Fruit fly (Drosophila melanogaster): ENCODE data around the gene Vps16A.

The Vps16A gene

DNA sequence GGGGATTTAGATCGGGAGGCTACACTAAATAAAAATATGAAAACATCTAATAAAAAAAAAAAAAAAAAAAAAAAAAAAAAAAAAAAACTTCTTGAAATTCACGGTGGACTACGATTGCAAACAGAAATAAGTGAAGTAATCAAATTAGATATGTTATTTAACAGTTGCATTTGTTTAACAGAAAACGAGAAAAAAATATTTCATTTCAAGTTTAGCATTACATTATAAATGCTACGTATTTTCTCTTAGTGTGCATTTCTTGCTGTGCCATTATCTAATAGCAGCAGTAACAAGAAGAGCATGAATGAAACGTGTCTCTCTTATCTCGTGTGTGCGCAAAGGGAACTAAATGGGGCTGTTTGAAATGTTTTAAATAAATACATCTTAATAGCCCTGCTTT lies 42.0 kb upstream of the Vps16A start (continued):
- TF ChIP-seq nmo (GFP tag; optimal IDR thresholded peaks at IDR 0.05) (peak; percentile 48), eve (GFP tag; optimal IDR thresholded peaks at IDR 0.05) (no peak), CG8765 (GFP tag; IDR thresholded peaks at IDR 0.05) (0 out of 2 replicates have a peak, but pooled peaks have one; percentile 9), jing (GFP tag; optimal IDR thresholded peaks at IDR 0.05) (no peak), mirr (GFP tag; optimal IDR thresholded peaks at IDR 0.05) (no peak), CG2889 (GFP tag; IDR thresholded peaks at IDR 0.05) (no peak), Fer3 (tag; optimal IDR thresholded peaks at IDR 0.05) (peak; percentile 57), CG7357 (GFP tag; IDR thresholded peaks at IDR 0.05) (peak; percentile 71), Oli (tag; optimal IDR thresholded peaks at IDR 0.05) (peak; percentile 64), nau (GFP tag; optimal IDR thresholded peaks at IDR 0.05) (no peak), CG3281 (GFP tag; optimal IDR thresholded peaks at IDR 0.05) (peak; percentile 65), CG6689 (GFP tag; IDR thresholded peaks at IDR 0.05) (peak; percentile 84), E2f2 (GFP tag; IDR thresholded peaks at IDR 0.05) (peak; percentile 58; the same call in 1 of the 2 replicates), Bteb2 (GFP tag; optimal IDR thresholded peaks at IDR 0.05) (peak; percentile 51), tup (GFP tag; optimal IDR thresholded peaks at IDR 0.05) (no peak), Hand (GFP tag; optimal IDR thresholded peaks at IDR 0.05) (no peak), CG13624 (GFP tag; optimal IDR thresholded peaks at IDR 0.05) (peak; percentile 46), CG12299 (tag; optimal IDR thresholded peaks at IDR 0.05) (no peak), CG11456 (GFP tag; IDR thresholded peaks at IDR 0.05) (no peak), CG42726 (GFP tag; IDR thresholded peaks at IDR 0.05; ENCODE audit: partially characterized antibody) (no peak), ato (GFP tag; IDR thresholded peaks at IDR 0.05; ENCODE audit: partially characterized antibody) (no peak), Blimp-1 (GFP tag; optimal IDR thresholded peaks at IDR 0.05) (peak; percentile 80), sug (tag; optimal IDR thresholded peaks at IDR 0.05) (peak; percentile 25), pan (optimal IDR thresholded peaks at IDR 0.05) (no peak), pan (GFP tag; optimal IDR thresholded peaks at IDR 0.05 in 1 of 2, IDR thresholded peaks at IDR 0.05 in 1 of 2) (peak in 1 of 2 experiments; percentile 75), Atf-2 (GFP tag; optimal IDR thresholded peaks at IDR 0.05) (peak; percentile 52), CG12071 (GFP tag; optimal IDR thresholded peaks at IDR 0.05) (no peak), CG10147 (GFP tag; optimal IDR thresholded peaks at IDR 0.05) (peak; percentile 2), CG2129 (GFP tag; IDR thresholded peaks at IDR 0.05; ENCODE audit: partially characterized antibody) (no peak), CG6683 (GFP tag; optimal IDR thresholded peaks at IDR 0.05) (peak; percentile 10), jigr1 (GFP tag; IDR thresholded peaks at IDR 0.05) (no peak; the same call in 2 of the 3 replicates), ase (GFP tag; IDR thresholded peaks at IDR 0.05) (0 out of 3 replicates have a peak, but pooled peaks have one; percentile 10), CG13775 (GFP tag; optimal IDR thresholded peaks at IDR 0.05) (peak; percentile 32), CrebB (tag; optimal IDR thresholded peaks at IDR 0.05) (no peak), gem (tag; optimal IDR thresholded peaks at IDR 0.05) (peak; percentile 88), CG18262 (tag; optimal IDR thresholded peaks at IDR 0.05) (peak; percentile 86), pzg (GFP tag; optimal IDR thresholded peaks at IDR 0.05) (no peak), dimm (GFP tag; IDR thresholded peaks at IDR 0.05) (no peak), h (optimal IDR thresholded peaks at IDR 0.05) (no peak), toy (GFP tag; IDR thresholded peaks at IDR 0.05) (no peak), Camta (GFP tag; optimal IDR thresholded peaks at IDR 0.05) (peak; percentile 53), gsb (GFP tag; IDR thresholded peaks at IDR 0.05) (no peak), CG7372 (GFP tag; IDR thresholded peaks at IDR 0.05) (peak; percentile 7; the same call in 1 of the 2 replicates), CG2202 (tag; optimal IDR thresholded peaks at IDR 0.05) (no peak), ssp (GFP tag; IDR thresholded peaks at IDR 0.05) (no peak; the same call in 1 of the 2 replicates), jumu (GFP tag; optimal IDR thresholded peaks at IDR 0.05) (peak; percentile 37), abd-A (tag; optimal IDR thresholded peaks at IDR 0.05) (no peak), Xbp1 (GFP tag; optimal IDR thresholded peaks at IDR 0.05) (peak; percentile 81), CG15479 (GFP tag; optimal IDR thresholded peaks at IDR 0.05) (no peak), CoRest (tag; optimal IDR thresholded peaks at IDR 0.05) (peak; percentile 59), CG14050 (GFP tag; IDR thresholded peaks at IDR 0.05) (peak; percentile 38; the same call in 1 of the 3 replicates)
